Fruit fly (Drosophila melanogaster) whole organism, adult: Measurements from ENCODE around the gene CG13616.

Source experiments
- Hr96 ChIP-seq: fragments of 200-800 bp; sonication (Bioruptor generic); optimal IDR thresholded peaks from 2 replicates; lab custom pipeline; 2016; ENCODE audit warnings: missing biosample characterization, missing genetic modification characterization
- bab1 ChIP-seq: fragments of 200-800 bp; sonication (Bioruptor generic); optimal IDR thresholded peaks from 3 replicates; lab custom pipeline; 2019; ENCODE audit warnings: missing biosample characterization, mild to moderate bottlenecking, missing genetic modification characterization, moderate library complexity
- kay ChIP-seq: fragments of 200-800 bp; sonication (Bioruptor generic); peaks from one replicate; lab custom pipeline; 2016; ENCODE audit warnings: missing biosample characterization, missing genetic modification characterization, borderline replicate concordance

dm6 chr3R:24369268-24369667 is 23.4 kb upstream of the CG13616 start, which contains the start of gene CG13614:
- TF ChIP-seq Hr96 (GFP tag; lab: Kevin White, UChicago) (no peak), bab1 (no peak), kay (GFP tag; lab: Kevin White, UChicago) (no peak)
